Fruit fly (Drosophila melanogaster) Kc167 (cell line): Measurements from ENCODE around the gene CG3626.

ENCODE experiments used
- Myc ChIP-seq: fragments of >200 bp; optimal IDR thresholded peaks from 2 replicates; lab custom pipeline; 2017; ENCODE audit warnings: missing external identifiers
- Sin3A ChIP-seq: fragments of >200 bp; optimal IDR thresholded peaks from 2 replicates; lab custom pipeline; 2018; ENCODE audit warnings: missing external identifiers
- h ChIP-seq: fragments of >200 bp; optimal IDR thresholded peaks from 3 replicates; lab custom pipeline; 2018; ENCODE audit warnings: missing external identifiers
- ttk ChIP-seq: sonication (Bioruptor generic); optimal IDR thresholded peaks from 2 replicates; lab custom pipeline; 2017; ENCODE audit warnings: missing external identifiers

dm6 chrX:4322234-4323210 lies 43.7 kb upstream of the CG3626 start, which contains the start of gene norpA:
- no peak for TF ChIP-seq Myc (lab: Kevin White, UChicago)
- no peak for TF ChIP-seq ttk (lab: Kevin White, UChicago)
- TF ChIP-seq h (lab: Kevin White, UChicago), result no peak
- TF ChIP-seq Sin3A (lab: Kevin White, UChicago), result no peak
